Worm (Caenorhabditis elegans): Measurements from ENCODE around the gene H12D21.9.

H12D21.9 gene

ce11 chrV:14930168-14930567, 20.9 kb upstream of the H12D21.9 start:
- TF ChIP-seq nhr-11 (tag; optimal IDR thresholded peaks at IDR 0.05): peak; percentile 40
- no peak for TF ChIP-seq nhr-48 (tag; optimal IDR thresholded peaks at IDR 0.05)
- 0 out of 2 replicates have a peak, but pooled peaks have one; percentile 17 for TF ChIP-seq ctbp-1 (GFP tag; IDR thresholded peaks at IDR 0.05)
- peak; percentile 76 for TF ChIP-seq aha-1 (tag)
- peak in 1 of 2 experiments; percentile 33 for TF ChIP-seq mdl-1 (tag; optimal IDR thresholded peaks at IDR 0.05)
- TF ChIP-seq ama-1 (optimal IDR thresholded peaks at IDR 0.05): no peak
- no peak for TF ChIP-seq nhr-6 (tag; optimal IDR thresholded peaks at IDR 0.05)
- TF ChIP-seq fkh-10 (GFP tag; optimal IDR thresholded peaks at IDR 0.05): peak; percentile 79
- TF ChIP-seq mes-2 (tag; optimal IDR thresholded peaks at IDR 0.05; ENCODE audit: poor library complexity, severe bottlenecking): no peak
- TF ChIP-seq F37D6.2 (tag; optimal IDR thresholded peaks at IDR 0.05): no peak
- TF ChIP-seq lsy-2 (tag; optimal IDR thresholded peaks at IDR 0.05): no peak
- peak; percentile 37 for TF ChIP-seq rbr-2 (tag; optimal IDR thresholded peaks at IDR 0.05)

ce11 chrV:14928248-14928647, 19.0 kb upstream of the H12D21.9 start, which contains the start of gene srg-55:
Gene srg-55, minus strand, starts transcription at chrV:14928348.
- TF ChIP-seq T26A8.4 (GFP tag; IDR thresholded peaks at IDR 0.05) (no peak), skn-1 (tag; optimal IDR thresholded peaks at IDR 0.05) (no peak), hlh-11 (tag; optimal IDR thresholded peaks at IDR 0.05) (no peak), mxl-3 (GFP tag; optimal IDR thresholded peaks at IDR 0.05) (no peak), nhr-77 (tag; optimal IDR thresholded peaks at IDR 0.05) (no peak), dmd-6 (GFP tag; IDR thresholded peaks at IDR 0.05) (no peak), snpc-4 (tag; optimal IDR thresholded peaks at IDR 0.05) (no peak), lin-38 (GFP tag; IDR thresholded peaks at IDR 0.05) (no peak), gei-8 (GFP tag; optimal IDR thresholded peaks at IDR 0.05) (no peak), nhr-42 (GFP tag; IDR thresholded peaks at IDR 0.05) (no peak), ceh-32 (tag; optimal IDR thresholded peaks at IDR 0.05; ENCODE audit: poor library complexity) (no peak), lin-13 (GFP tag; optimal IDR thresholded peaks at IDR 0.05) (no peak), daf-19 (GFP tag; conservative IDR thresholded peaks at IDR 0.05) (no peak)

- TF ChIP-seq tag-97 (GFP tag; IDR thresholded peaks at IDR 0.05) (no peak), ZK546.5 (tag; optimal IDR thresholded peaks at IDR 0.05) (no peak), hlh-30 (tag; optimal IDR thresholded peaks at IDR 0.05; ENCODE audit: insufficient read depth) (no peak), mxl-3 (GFP tag; optimal IDR thresholded peaks at IDR 0.05) (no peak), sdz-12 (GFP tag; optimal IDR thresholded peaks at IDR 0.05) (no peak)
Observed at ce11 chrV:14924104-14924503, 14.8 kb upstream of the H12D21.9 start, which contains the start of gene srg-54. Gene srg-54, minus strand, starts transcription at chrV:14924204.

ce11 chrV:14921509-14921908, 12.2 kb upstream of the H12D21.9 start, which contains the start of gene zmp-4:
Gene zmp-4, minus strand, starts transcription at chrV:14921609.
- no peak for TF ChIP-seq nhr-28 (tag; optimal IDR thresholded peaks at IDR 0.05)
- TF ChIP-seq ceh-32 (tag; optimal IDR thresholded peaks at IDR 0.05; ENCODE audit: poor library complexity): no peak
- TF ChIP-seq aha-1 (tag): no peak
- no peak for TF ChIP-seq lin-38 (GFP tag; IDR thresholded peaks at IDR 0.05)

ce11 chrV:14915599-14915998, 6.3 kb upstream of the H12D21.9 start, which contains the start of gene H12D21.11:
Gene H12D21.11, plus strand, starts transcription at chrV:14915899.
- TF ChIP-seq gei-8 (GFP tag; optimal IDR thresholded peaks at IDR 0.05) (no peak), skn-1 (tag; optimal IDR thresholded peaks at IDR 0.05) (no peak), ztf-7 (tag; optimal IDR thresholded peaks at IDR 0.05) (no peak), zip-2 (tag; optimal IDR thresholded peaks at IDR 0.05) (no peak), snpc-1.2 (GFP tag; IDR thresholded peaks at IDR 0.05) (no peak), nhr-11 (tag; optimal IDR thresholded peaks at IDR 0.05) (no peak), egl-27 (tag; optimal IDR thresholded peaks at IDR 0.05) (no peak), aha-1 (tag) (no peak), F26F4.8 (GFP tag; conservative IDR thresholded peaks at IDR 0.05) (no peak), Y75B8A.6 (GFP tag; IDR thresholded peaks at IDR 0.05) (no peak), set-16 (GFP tag; IDR thresholded peaks at IDR 0.05) (no peak), mep-1 (tag; optimal IDR thresholded peaks at IDR 0.05) (no peak), nhr-237 (tag; optimal IDR thresholded peaks at IDR 0.05) (no peak), nhr-111 (GFP tag; optimal IDR thresholded peaks at IDR 0.05) (no peak), hlh-30 (tag; optimal IDR thresholded peaks at IDR 0.05; ENCODE audit: insufficient read depth) (no peak), F37D6.2 (tag; optimal IDR thresholded peaks at IDR 0.05) (no peak), attf-4 (tag; optimal IDR thresholded peaks at IDR 0.05) (no peak), ceh-20 (GFP tag; IDR thresholded peaks at IDR 0.05) (no peak)

Measured in whole organism, L4 larva.